Worm (Caenorhabditis elegans) whole organism, young adult: ENCODE data around the gene T01G5.8.

Source experiments
- D2030.7 ChIP-seq: fragments of 200-800 bp; sonication (Bioruptor generic); IDR thresholded peaks from 2 replicates; pipeline ENCODE4 v1.3.6; 2022; ENCODE audit warnings: missing genetic modification reagents, missing genetic modification characterization, missing compliant biosample characterization
- F22D6.2 ChIP-seq: sonication (generic microtip); optimal IDR thresholded peaks from 2 replicates; lab custom pipeline; 2016; ENCODE audit warnings: mild to moderate bottlenecking, missing genetic modification characterization, missing compliant biosample characterization
- F23B12.7 ChIP-seq: sonication (generic microtip); optimal IDR thresholded peaks from 2 replicates; lab custom pipeline; 2017; ENCODE audit warnings: missing genetic modification characterization, mild to moderate bottlenecking, missing compliant biosample characterization, antibody characterized with exemption, moderate library complexity; ENCODE audit not compliant: insufficient read depth
- F37B4.10 ChIP-seq: fragments of 200-800 bp; sonication (Bioruptor generic); IDR thresholded peaks from 2 replicates; pipeline ENCODE4 v1.3.6; 2022; ENCODE audit warnings: missing genetic modification characterization, missing compliant biosample characterization
- F49E8.2 ChIP-seq: sonication (generic microtip); optimal IDR thresholded peaks from 3 replicates; lab custom pipeline; 2017; ENCODE audit warnings: missing genetic modification characterization, mild to moderate bottlenecking, missing compliant biosample characterization, antibody characterized with exemption, moderate library complexity; ENCODE audit not compliant: insufficient read depth
- K12H6.12 ChIP-seq: fragments of 200-800 bp; sonication (Bioruptor generic); optimal IDR thresholded peaks from 2 replicates; lab custom pipeline; 2018; ENCODE audit warnings: mild to moderate bottlenecking, missing genetic modification characterization, missing compliant biosample characterization
- Y53G8AR.9 ChIP-seq: fragments of 200-800 bp; sonication (Bioruptor generic); conservative IDR thresholded peaks from 2 replicates; pipeline ENCODE4 v1.3.6; 2022; ENCODE audit warnings: missing genetic modification reagents, missing genetic modification characterization, missing compliant biosample characterization
- Y67H2A.10 ChIP-seq: fragments of 200-800 bp; sonication (Bioruptor generic); conservative IDR thresholded peaks from 2 replicates; pipeline ENCODE4 v1.3.6; 2022; ENCODE audit warnings: missing genetic modification reagents, missing genetic modification characterization, missing compliant biosample characterization
- Y79H2A.3 ChIP-seq: fragments of 200-800 bp; sonication (Bioruptor generic); conservative IDR thresholded peaks from 2 replicates; pipeline ENCODE4 v1.3.6; 2022; ENCODE audit warnings: missing genetic modification reagents, missing genetic modification characterization, missing compliant biosample characterization
- aptf-3 ChIP-seq: fragments of 200-800 bp; sonication (Bioruptor generic); IDR thresholded peaks from 2 replicates; pipeline ENCODE4 v1.3.6; 2022; ENCODE audit warnings: missing genetic modification characterization, missing compliant biosample characterization
- athp-1 ChIP-seq: sonication (generic microtip); optimal IDR thresholded peaks from 2 replicates; lab custom pipeline; 2017; ENCODE audit warnings: mild to moderate bottlenecking, missing genetic modification characterization, missing compliant biosample characterization
- ccch-3 ChIP-seq: fragments of 200-800 bp; sonication (Bioruptor generic); optimal IDR thresholded peaks from 2 replicates; lab custom pipeline; 2018; ENCODE audit warnings: mild to moderate bottlenecking, missing genetic modification characterization, missing compliant biosample characterization
- cebp-1 ChIP-seq, 2 experiments: fragments of 200-800 bp in 1 of 2; sonication (Bioruptor generic) in 1 of 2; sonication (generic microtip) in 1 of 2; IDR thresholded peaks in 1 of 2; optimal IDR thresholded peaks in 1 of 2; 2 replicates each; pipeline versions ENCODE4 v1.3.6 to Lab custom; 2017 to 2022; ENCODE audit warnings: missing compliant biosample characterization in 2 of 2, missing genetic modification characterization in 2 of 2, mild to moderate bottlenecking in 1 of 2, missing genetic modification reagents in 1 of 2, moderate library complexity in 1 of 2
- cebp-2 ChIP-seq: fragments of 200-800 bp; sonication (Bioruptor generic); IDR thresholded peaks from 2 replicates; pipeline ENCODE4 v1.3.6; 2022; ENCODE audit warnings: missing genetic modification characterization, missing compliant biosample characterization
- ceh-100 ChIP-seq: fragments of 200-800 bp; sonication (Bioruptor generic); IDR thresholded peaks from 2 replicates; pipeline ENCODE4 v1.3.6; 2022; ENCODE audit warnings: missing genetic modification reagents, missing genetic modification characterization, missing compliant biosample characterization
- ceh-27 ChIP-seq: fragments of 200-800 bp; sonication (Bioruptor generic); optimal IDR thresholded peaks from 2 replicates; lab custom pipeline; 2018; ENCODE audit warnings: mild to moderate bottlenecking, missing genetic modification characterization, moderate library complexity, missing compliant biosample characterization
- die-1 ChIP-seq: sonication (generic microtip); optimal IDR thresholded peaks from 2 replicates; lab custom pipeline; 2016; ENCODE audit warnings: missing genotype, mild to moderate bottlenecking, missing genetic modification characterization, missing compliant biosample characterization
- dox-1 ChIP-seq: fragments of 200-800 bp; sonication (Bioruptor generic); IDR thresholded peaks from 2 replicates; pipeline ENCODE4 v1.3.6; 2022; ENCODE audit warnings: missing genetic modification reagents, missing genetic modification characterization, missing compliant biosample characterization
- egl-44 ChIP-seq: fragments of 200-800 bp; sonication (Bioruptor generic); IDR thresholded peaks from 2 replicates; pipeline ENCODE4 v1.3.6; 2022; ENCODE audit warnings: missing genetic modification reagents, missing genetic modification characterization, missing compliant biosample characterization
- egrh-3 ChIP-seq: fragments of 200-800 bp; sonication (Bioruptor generic); IDR thresholded peaks from 2 replicates; pipeline ENCODE4 v1.3.6; 2022; ENCODE audit warnings: missing genetic modification reagents, missing genetic modification characterization, missing compliant biosample characterization
- ekl-4 ChIP-seq: fragments of 200-800 bp; sonication (Bioruptor generic); IDR thresholded peaks from 2 replicates; pipeline ENCODE4 v1.3.6; 2022; ENCODE audit warnings: missing genetic modification reagents, missing genetic modification characterization, missing compliant biosample characterization
- gei-17 ChIP-seq: fragments of 200-800 bp; sonication (Bioruptor generic); optimal IDR thresholded peaks from 2 replicates; lab custom pipeline; 2018; ENCODE audit warnings: mild to moderate bottlenecking, missing genetic modification characterization, missing compliant biosample characterization
- hmg-1.2 ChIP-seq: fragments of 200-800 bp; sonication (Bioruptor generic); IDR thresholded peaks from 2 replicates; pipeline ENCODE4 v1.3.6; 2022; ENCODE audit warnings: missing genetic modification reagents, missing genetic modification characterization, missing compliant biosample characterization
- let-607 ChIP-seq, 2 experiments: fragments of 200-800 bp in 1 of 2; sonication (Bioruptor generic) in 1 of 2; sonication (generic microtip) in 1 of 2; optimal IDR thresholded peaks; 2 replicates each; lab custom pipeline; 2016 to 2018; ENCODE audit warnings: mild to moderate bottlenecking in 2 of 2, missing compliant biosample characterization in 2 of 2, missing genetic modification characterization in 2 of 2, moderate library complexity in 2 of 2, missing genotype in 1 of 2
- lin-26 ChIP-seq: fragments of 200-800 bp; sonication (Bioruptor generic); IDR thresholded peaks from 2 replicates; pipeline ENCODE4 v1.3.6; 2022; ENCODE audit warnings: missing genetic modification reagents, missing genetic modification characterization, missing compliant biosample characterization
- lin-40 ChIP-seq: sonication (generic microtip); optimal IDR thresholded peaks from 2 replicates; lab custom pipeline; 2016; ENCODE audit warnings: missing genetic modification characterization, mild to moderate bottlenecking, missing compliant biosample characterization, missing genotype, missing genetic modification reagents
- lsy-27 ChIP-seq: sonication (generic microtip); optimal IDR thresholded peaks from 2 replicates; lab custom pipeline; 2017; ENCODE audit warnings: missing genetic modification characterization, mild to moderate bottlenecking, missing compliant biosample characterization, antibody characterized with exemption, missing genotype, borderline replicate concordance; ENCODE audit not compliant: insufficient read depth
- nfya-2 ChIP-seq: fragments of 200-800 bp; sonication (Bioruptor generic); IDR thresholded peaks from 2 replicates; pipeline ENCODE4 v1.3.6; 2022; ENCODE audit warnings: missing genetic modification reagents, missing genetic modification characterization, missing compliant biosample characterization
- nhr-120 ChIP-seq: fragments of 200-800 bp; sonication (Bioruptor generic); IDR thresholded peaks from 2 replicates; pipeline ENCODE4 v1.3.6; 2022; ENCODE audit warnings: missing genetic modification characterization, missing compliant biosample characterization
- nhr-179 ChIP-seq: sonication (generic microtip); optimal IDR thresholded peaks from 2 replicates; lab custom pipeline; 2016; ENCODE audit warnings: mild to moderate bottlenecking, missing genetic modification characterization, missing compliant biosample characterization
- rpc-1 ChIP-seq, 2 experiments: fragments of 150-350 bp in 1 of 2; sonication (generic microtip) in 1 of 2; optimal IDR thresholded peaks; 2 replicates each; lab custom pipeline; 2014 to 2018; ENCODE audit warnings: missing biosample characterization in 1 of 2, missing genetic modification characterization in 1 of 2, missing genetic modification reagents in 1 of 2, missing genotype in 1 of 2
- sdz-38 ChIP-seq: sonication (generic microtip); optimal IDR thresholded peaks from 2 replicates; lab custom pipeline; 2016; ENCODE audit warnings: missing genotype, missing genetic modification characterization, missing compliant biosample characterization
- snpc-4 ChIP-seq, 5 experiments: fragments of 150-350 bp in 1 of 5; sonication (generic microtip) in 4 of 5; optimal IDR thresholded peaks; 2 replicates each; lab custom pipeline; 2014 to 2018; ENCODE audit warnings: missing genetic modification characterization in 5 of 5, missing biosample characterization in 3 of 5, antibody characterized with exemption in 2 of 5, mild to moderate bottlenecking in 2 of 5, missing compliant biosample characterization in 2 of 5, missing genotype in 2 of 5, moderate library complexity in 2 of 5, missing genetic modification reagents in 1 of 5
- tbp1 ChIP-seq: fragments of 200-800 bp; sonication (Bioruptor generic); optimal IDR thresholded peaks from 2 replicates; lab custom pipeline; 2018; ENCODE audit warnings: mild to moderate bottlenecking, missing genetic modification characterization, missing compliant biosample characterization
- tbx-9 ChIP-seq: sonication (generic microtip); optimal IDR thresholded peaks from 2 replicates; lab custom pipeline; 2016; ENCODE audit warnings: borderline replicate concordance, missing genetic modification characterization, inconsistent platforms, missing compliant biosample characterization
- unc-62 ChIP-seq: fragments of 150-350 bp; optimal IDR thresholded peaks from 2 replicates; lab custom pipeline; 2014; ENCODE audit warnings: missing biosample characterization, missing genetic modification reagents, missing genetic modification characterization
- zfh-2 ChIP-seq: fragments of 200-800 bp; sonication (Bioruptor generic); conservative IDR thresholded peaks from 2 replicates; pipeline ENCODE4 v1.3.6; 2022; ENCODE audit warnings: missing genetic modification reagents, missing genetic modification characterization, missing compliant biosample characterization
- ztf-25 ChIP-seq: fragments of 200-800 bp; sonication (Bioruptor generic); IDR thresholded peaks from 2 replicates; pipeline ENCODE4 v1.3.6; 2022; ENCODE audit warnings: missing genetic modification reagents, missing genetic modification characterization, missing compliant biosample characterization

T01G5.8 gene

DNA sequence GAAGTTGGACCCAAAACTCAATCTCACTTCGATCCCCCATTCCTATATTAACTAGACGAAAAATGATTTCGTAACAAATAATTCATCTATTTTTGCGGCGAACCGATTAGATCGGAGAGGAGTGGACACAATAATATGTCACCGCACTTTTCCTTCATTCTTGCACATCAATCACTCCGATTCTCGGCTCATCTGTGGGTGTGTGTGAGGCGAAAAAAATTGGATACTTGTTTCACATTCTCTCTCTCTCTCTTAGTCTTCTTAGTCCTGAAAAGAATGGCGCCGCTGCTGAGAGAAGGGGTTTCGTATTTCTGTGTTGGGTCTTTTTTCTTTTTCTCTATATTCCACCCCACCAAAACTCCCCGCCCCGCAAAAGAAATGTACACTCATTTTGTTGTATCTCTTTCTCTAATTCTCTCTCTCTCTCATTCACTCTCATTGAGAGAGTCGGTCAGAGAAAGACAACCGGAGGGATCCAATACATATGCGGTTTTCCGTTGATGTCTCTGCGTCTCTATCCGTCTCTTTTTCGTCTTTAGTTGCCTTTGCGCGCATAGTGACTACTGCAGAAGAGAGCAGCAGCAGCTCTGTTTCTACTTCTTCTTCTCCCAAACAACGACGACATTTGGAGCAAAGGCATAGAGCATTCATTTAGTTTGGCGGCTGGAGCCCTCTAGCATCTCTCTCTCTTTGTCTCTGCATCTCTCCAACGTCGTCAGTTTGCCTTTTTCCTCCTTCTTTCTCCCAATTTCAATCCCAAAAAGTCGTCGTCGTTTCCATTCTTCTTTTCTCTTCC lies 44.9 kb upstream of the T01G5.8 start, which contains the start of gene unc-76 (continued):
- TF ChIP-seq egrh-3 (GFP tag; lab: Robert Waterston, UW) = 0 out of 2 replicates have a peak, but pooled peaks have one; percentile 15
- no peak for TF ChIP-seq F22D6.2 (tag; lab: Kevin White, UChicago)
- TF ChIP-seq egl-44 (GFP tag; lab: Robert Waterston, UW) = no peak
- TF ChIP-seq gei-17 = no peak
- TF ChIP-seq cebp-1 (GFP tag; IDR thresholded peaks at IDR 0.05; lab: Robert Waterston, UW) = no peak
- TF ChIP-seq cebp-1 (tag; optimal IDR thresholded peaks at IDR 0.05; lab: Kevin White, UChicago) = peak; percentile 67
- TF ChIP-seq zfh-2 = peak; percentile 53; the same call in 1 of the 2 replicates
- TF ChIP-seq tbp1 (GFP tag; lab: Kevin White, UChicago) = peak; percentile 10
- peak; percentile 13 for TF ChIP-seq ceh-27
- TF ChIP-seq K12H6.12 (tag; lab: Kevin White, UChicago) = peak; percentile 89
- TF ChIP-seq rpc-1 (optimal IDR thresholded peaks at IDR 0.05; lab: Kevin White, UChicago) = no peak
- no peak for TF ChIP-seq rpc-1 (tag; optimal IDR thresholded peaks at IDR 0.05; lab: Kevin White, UChicago)
- no peak for TF ChIP-seq lin-26 (GFP tag; lab: Robert Waterston, UW)

DNA sequence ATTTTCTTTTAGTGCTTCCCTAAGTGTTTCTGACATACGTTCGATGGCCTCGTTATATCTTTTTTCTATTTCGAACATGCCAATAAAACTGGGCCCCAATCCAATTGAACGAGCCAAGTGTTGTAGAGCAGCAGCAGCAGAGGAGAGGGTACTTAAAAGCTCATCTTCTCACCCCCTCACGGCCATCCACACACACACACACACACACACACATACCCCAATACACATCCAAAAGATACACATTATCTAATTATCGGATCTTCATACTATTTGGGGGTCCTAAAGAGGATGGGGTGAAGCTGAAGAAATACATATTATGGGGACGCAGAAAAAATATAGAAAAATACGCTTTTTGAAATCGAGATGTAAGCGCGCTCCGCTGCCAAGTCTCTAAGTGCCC lies 43.3 kb upstream of the T01G5.8 start:
- TF ChIP-seq cebp-1 (GFP tag; IDR thresholded peaks at IDR 0.05; lab: Robert Waterston, UW) (no peak), cebp-1 (tag; optimal IDR thresholded peaks at IDR 0.05; lab: Kevin White, UChicago) (no peak), ceh-27 (peak; percentile 69)

DNA sequence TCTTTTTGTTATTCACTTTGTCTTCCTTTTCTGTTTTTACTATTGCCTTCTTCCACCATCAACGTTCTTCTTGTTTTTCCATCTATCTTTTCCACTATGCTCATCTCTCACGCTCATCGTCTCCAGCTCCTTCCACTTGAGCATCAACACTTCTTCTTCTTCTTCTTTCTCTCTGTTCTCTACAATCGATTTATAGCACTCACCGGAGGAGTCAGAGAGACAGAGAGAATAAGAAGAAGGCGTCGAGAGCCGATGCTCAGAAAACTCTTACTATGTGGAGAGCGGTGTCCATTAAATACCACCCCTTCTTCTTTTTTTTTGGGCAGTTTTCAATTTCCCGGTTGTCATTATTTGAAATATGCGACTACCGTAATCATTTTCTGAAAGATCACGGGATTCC lies 41.2 kb upstream of the T01G5.8 start:
- TF ChIP-seq hmg-1.2 (GFP tag; lab: Robert Waterston, UW) (peak; percentile 27; the same call in 1 of the 2 replicates), K12H6.12 (tag; lab: Kevin White, UChicago) (peak; percentile 7), ceh-27 (peak; percentile 55), F23B12.7 (tag; lab: Kevin White, UChicago) (no peak), dox-1 (GFP tag; lab: Robert Waterston, UW) (no peak), Y79H2A.3 (no peak)

- TF ChIP-seq ztf-25 (GFP tag; lab: Robert Waterston, UW) (no peak), snpc-4 (GFP tag; optimal IDR thresholded peaks at IDR 0.05; lab: Kevin White, UChicago) (no peak), snpc-4 (tag; optimal IDR thresholded peaks at IDR 0.05; lab: Kevin White, UChicago) (no peak), die-1 (no peak), nfya-2 (GFP tag; lab: Robert Waterston, UW) (no peak), lsy-27 (tag; lab: Kevin White, UChicago) (no peak), egrh-3 (GFP tag; lab: Robert Waterston, UW) (no peak), cebp-2 (GFP tag; lab: Robert Waterston, UW) (no peak), ekl-4 (GFP tag; lab: Robert Waterston, UW) (no peak), D2030.7 (GFP tag; lab: Robert Waterston, UW) (no peak)
Measured at ce11 chrV:15078560-15078959, 37.5 kb upstream of the T01G5.8 start.

DNA sequence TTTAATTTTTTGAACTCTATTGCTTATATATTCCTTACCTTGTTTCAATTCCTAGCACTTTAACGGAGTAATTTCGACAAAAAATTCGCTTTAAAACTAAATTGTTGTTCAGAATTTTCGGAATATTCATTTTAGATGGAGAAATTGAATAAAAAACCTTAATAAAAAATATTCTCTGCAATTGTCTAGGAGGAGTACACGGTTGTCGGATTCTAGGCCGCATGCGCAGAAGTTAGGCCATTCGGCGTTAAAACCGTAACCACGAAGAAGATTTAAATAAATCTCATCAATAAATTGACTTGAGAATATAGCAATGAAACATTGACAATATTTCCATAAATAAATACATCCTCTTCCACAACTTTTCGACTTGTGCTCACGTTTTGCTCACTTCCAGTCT lies 33.8 kb upstream of the T01G5.8 start, which contains the start of the genes C01G10.10 and C01G10.9:
Gene C01G10.10, minus strand, starts transcription at position 151 of the 400 bp plus-strand sequence.
Gene C01G10.9, plus strand, starts transcription at position 240 of the 400 bp plus-strand sequence.
- TF ChIP-seq F49E8.2 (no peak), nhr-179 (tag; lab: Kevin White, UChicago) (no peak), tbx-9 (tag; lab: Kevin White, UChicago) (no peak), ccch-3 (GFP tag; lab: Kevin White, UChicago) (no peak), F37B4.10 (GFP tag; lab: Robert Waterston, UW) (no peak), unc-62 (GFP tag; lab: Kevin White, UChicago) (no peak), let-607 (tag; optimal IDR thresholded peaks at IDR 0.05; lab: Kevin White, UChicago) (peak in 1 of 2 experiments; percentile 54), lin-40 (tag; lab: Kevin White, UChicago) (peak; percentile 50), nhr-120 (GFP tag; lab: Robert Waterston, UW) (no peak), ceh-100 (GFP tag; lab: Robert Waterston, UW) (peak; percentile 43; the same call in 1 of the 2 replicates), Y67H2A.10 (no peak), hmg-1.2 (GFP tag; lab: Robert Waterston, UW) (no peak), athp-1 (tag; lab: Kevin White, UChicago) (no peak), Y53G8AR.9 (no peak), aptf-3 (no peak), sdz-38 (tag; lab: Kevin White, UChicago) (no peak)
